Fruit fly (Drosophila melanogaster) whole organism, pupa: ENCODE data around the gene CG32645.

ENCODE experiments used
- CG10348 ChIP-seq: fragments of 200-800 bp; sonication (Bioruptor generic); IDR thresholded peaks from 2 replicates; pipeline ENCODE4 v1.3.6; 2022; ENCODE audit warnings: missing biosample characterization, missing genetic modification characterization
- CG12605 ChIP-seq: fragments of 200-800 bp; sonication (Bioruptor generic); IDR thresholded peaks from 2 replicates; pipeline ENCODE4 v1.3.6; 2022; ENCODE audit warnings: missing biosample characterization, missing genetic modification characterization
- CG15710 ChIP-seq: fragments of 200-800 bp; sonication (Bioruptor generic); optimal IDR thresholded peaks from 2 replicates; lab custom pipeline; 2018; ENCODE audit warnings: missing biosample characterization, mild to moderate bottlenecking, missing genetic modification characterization, moderate library complexity
- CG17806 ChIP-seq: fragments of 200-800 bp; sonication (Bioruptor generic); optimal IDR thresholded peaks from 2 replicates; lab custom pipeline; 2018; ENCODE audit warnings: missing biosample characterization, mild to moderate bottlenecking, missing genetic modification characterization, moderate library complexity
- CG34367 ChIP-seq: fragments of 200-800 bp; sonication (Bioruptor generic); optimal IDR thresholded peaks from 2 replicates; lab custom pipeline; 2018; ENCODE audit warnings: missing biosample characterization, mild to moderate bottlenecking, missing genetic modification characterization
- CG4496 ChIP-seq: fragments of 200-800 bp; sonication (Bioruptor generic); IDR thresholded peaks from 3 replicates; pipeline ENCODE4 v1.3.6; 2022; ENCODE audit warnings: missing biosample characterization, missing genetic modification characterization
- CG9948 ChIP-seq: fragments of 200-800 bp; sonication (Bioruptor generic); optimal IDR thresholded peaks from 2 replicates; lab custom pipeline; 2018; ENCODE audit warnings: missing biosample characterization, mild to moderate bottlenecking, missing genetic modification characterization, moderate library complexity
- D1 ChIP-seq: fragments of 200-800 bp; sonication (Bioruptor generic); optimal IDR thresholded peaks from 2 replicates; lab custom pipeline; 2018; ENCODE audit warnings: missing biosample characterization, mild to moderate bottlenecking, missing genetic modification characterization, moderate library complexity
- EcR ChIP-seq: fragments of 200-800 bp; sonication (Bioruptor generic); optimal IDR thresholded peaks from 3 replicates; lab custom pipeline; 2019; ENCODE audit warnings: missing biosample characterization, missing genetic modification characterization, mild to moderate bottlenecking, moderate library complexity, missing genetic modification reagents
- Ets98B ChIP-seq: fragments of 200-800 bp; sonication (Bioruptor generic); IDR thresholded peaks from 2 replicates; pipeline ENCODE4 v1.3.6; 2022; ENCODE audit warnings: missing biosample characterization, missing genetic modification characterization
- Pif1A ChIP-seq: fragments of 200-800 bp; sonication (Bioruptor generic); optimal IDR thresholded peaks from 3 replicates; lab custom pipeline; 2016; ENCODE audit warnings: missing biosample characterization, missing genetic modification characterization
- Snoo ChIP-seq: fragments of 200-800 bp; sonication (Bioruptor generic); optimal IDR thresholded peaks from 3 replicates; lab custom pipeline; 2017; ENCODE audit warnings: missing biosample characterization, mild to moderate bottlenecking, missing genetic modification characterization, inconsistent platforms
- gl ChIP-seq: fragments of 200-800 bp; sonication (Bioruptor generic); optimal IDR thresholded peaks from 2 replicates; lab custom pipeline; 2018; ENCODE audit warnings: missing biosample characterization, mild to moderate bottlenecking, missing genetic modification characterization
- rn ChIP-seq: fragments of 200-800 bp; sonication (Bioruptor generic); IDR thresholded peaks from 2 replicates; pipeline ENCODE4 v1.3.6; 2022; ENCODE audit warnings: missing biosample characterization, missing genetic modification characterization

- TF ChIP-seq CG15710 (tag; lab: Kevin White, UChicago) (no peak), CG4496 (GFP tag; lab: Robert Waterston, UW) (no peak), EcR (no peak), D1 (tag; lab: Kevin White, UChicago) (no peak), CG10348 (GFP tag; lab: Robert Waterston, UW) (no peak), gl (tag; lab: Kevin White, UChicago) (no peak), CG34367 (tag; lab: Kevin White, UChicago) (no peak), Ets98B (GFP tag; lab: Robert Waterston, UW) (no peak), Snoo (no peak), CG12605 (GFP tag; lab: Robert Waterston, UW) (no peak), CG9948 (no peak), Pif1A (GFP tag; lab: Kevin White, UChicago) (no peak), CG17806 (no peak), rn (GFP tag; lab: Robert Waterston, UW) (no peak)
Measured at dm6 chrX:13172865-13173264, 33.9 kb downstream of the CG32645 start.
